Worm (Caenorhabditis elegans): ENCODE measurements around the gene spr-1.
A peak's percentile ranks its signal among the peaks of the same experiment; 100 is the strongest.

Gene spr-1

ce11 chrV:8169150-8169549, 40.0 kb upstream of the spr-1 start:
- TF ChIP-seq nhr-71 (tag; optimal IDR thresholded peaks at IDR 0.05), result peak; percentile 30
- TF ChIP-seq unc-86 (tag; optimal IDR thresholded peaks at IDR 0.05), result peak; percentile 63
- peak; percentile 19 for TF ChIP-seq fkh-4 (tag; optimal IDR thresholded peaks at IDR 0.05; ENCODE audit: borderline replicate concordance)
- peak; percentile 27 for TF ChIP-seq dsc-1 (tag; optimal IDR thresholded peaks at IDR 0.05)
- TF ChIP-seq ceh-90 (tag; optimal IDR thresholded peaks at IDR 0.05), result no peak
- peak; percentile 9 for TF ChIP-seq egl-13 (tag; optimal IDR thresholded peaks at IDR 0.05)

ce11 chrV:8168219-8168962, 39.2 kb upstream of the spr-1 start, which contains the start of gene F20D6.8:
TSS of gene F20D6.8 (minus strand) at chrV:8168269.
- no peak for TF ChIP-seq unc-62 (GFP tag; optimal IDR thresholded peaks at IDR 0.05)
- TF ChIP-seq pag-3 (tag; optimal IDR thresholded peaks at IDR 0.05; ENCODE audit: borderline replicate concordance, insufficient read depth), result no peak
- TF ChIP-seq egl-13 (tag; optimal IDR thresholded peaks at IDR 0.05), result no peak
- TF ChIP-seq dsc-1 (tag; optimal IDR thresholded peaks at IDR 0.05), result peak; percentile 80

- TF ChIP-seq unc-130 (tag; optimal IDR thresholded peaks at IDR 0.05) (no peak), egl-27 (tag; optimal IDR thresholded peaks at IDR 0.05) (no peak), nhr-85 (tag) (peak; percentile 20), efl-1 (optimal IDR thresholded peaks at IDR 0.05) (no peak), efl-1 (GFP tag; optimal IDR thresholded peaks at IDR 0.05 in 1 of 2) (peak in 1 of 2 experiments; percentile 62)
These were observed 34.0 kb upstream of the spr-1 start for ce11 chrV:8163199-8163598.

- TF ChIP-seq elt-2 (tag; optimal IDR thresholded peaks at IDR 0.05) (peak; percentile 54), unc-98 (GFP tag; IDR thresholded peaks at IDR 0.05) (no peak)
These were observed 32.5 kb upstream of the spr-1 start, which contains the start of gene F20D6.5 for ce11 chrV:8161699-8162098. TSS of gene F20D6.5 (plus strand) at chrV:8161957.

- TF ChIP-seq pax-3 (tag; optimal IDR thresholded peaks at IDR 0.05) (no peak), vab-15 (tag; optimal IDR thresholded peaks at IDR 0.05) (no peak), unc-86 (tag; optimal IDR thresholded peaks at IDR 0.05) (no peak)
These were observed 30.5 kb upstream of the spr-1 start, which contains the start of gene F20D6.6 for ce11 chrV:8159629-8160028. TSS of gene F20D6.6 (plus strand) at chrV:8159929.

- no peak for TF ChIP-seq alr-1 (tag; optimal IDR thresholded peaks at IDR 0.05; ENCODE audit: borderline replicate concordance)
- no peak for TF ChIP-seq fos-1 (tag; optimal IDR thresholded peaks at IDR 0.05)
- TF ChIP-seq mab-9 (GFP tag; IDR thresholded peaks at IDR 0.05), result no peak
These were observed 28.3 kb upstream of the spr-1 start, which contains the start of gene sul-2 for ce11 chrV:8157446-8157845. TSS of gene sul-2 (plus strand) at chrV:8157746.

ce11 chrV:8155743-8156142, 26.6 kb upstream of the spr-1 start:
- TF ChIP-seq swsn-7 (tag; optimal IDR thresholded peaks at IDR 0.05), result no peak
- no peak for TF ChIP-seq mab-9 (GFP tag; IDR thresholded peaks at IDR 0.05)
- TF ChIP-seq sox-4 (tag; optimal IDR thresholded peaks at IDR 0.05), result no peak
- no peak for TF ChIP-seq efl-1 (optimal IDR thresholded peaks at IDR 0.05)
- TF ChIP-seq efl-1 (GFP tag; optimal IDR thresholded peaks at IDR 0.05 in 1 of 2), result peak in 1 of 2 experiments; percentile 90

ce11 chrV:8145329-8145728, 16.2 kb upstream of the spr-1 start, which contains the start of gene D1014.13:
TSS of gene D1014.13 (plus strand) at chrV:8145629.
- TF ChIP-seq mab-9 (GFP tag; IDR thresholded peaks at IDR 0.05) (no peak), jun-1 (tag; optimal IDR thresholded peaks at IDR 0.05) (no peak)

ce11 chrV:8144515-8144914, 15.4 kb upstream of the spr-1 start:
- TF ChIP-seq nhr-28 (tag; optimal IDR thresholded peaks at IDR 0.05), result no peak
- no peak for TF ChIP-seq C34B4.2 (tag; optimal IDR thresholded peaks at IDR 0.05)
- TF ChIP-seq dsc-1 (tag; optimal IDR thresholded peaks at IDR 0.05), result peak; percentile 2

All from whole organism, L1 larva.